Fruit fly (Drosophila melanogaster) whole organism, prepupa: Measurements from ENCODE around the gene CG5079.
A peak's percentile ranks its signal among the peaks of the same experiment; 100 is the strongest.

Source experiments
- Blimp-1 ChIP-seq: fragments of 200-800 bp; sonication (Bioruptor generic); optimal IDR thresholded peaks from 3 replicates; lab custom pipeline; 2017; ENCODE audit warnings: missing biosample characterization, missing genetic modification characterization, mild to moderate bottlenecking, moderate library complexity, missing genetic modification reagents
- CG10631 ChIP-seq: fragments of 200-800 bp; sonication (Bioruptor generic); optimal IDR thresholded peaks from 2 replicates; lab custom pipeline; 2016; ENCODE audit warnings: missing biosample characterization, missing genetic modification characterization
- CG10669 ChIP-seq: fragments of 200-800 bp; sonication (Bioruptor generic); optimal IDR thresholded peaks from 3 replicates; lab custom pipeline; 2018; ENCODE audit warnings: missing biosample characterization, mild to moderate bottlenecking, missing genetic modification characterization, moderate library complexity
- CG11294 ChIP-seq: fragments of 200-800 bp; sonication (Bioruptor generic); IDR thresholded peaks from 2 replicates; pipeline ENCODE4 v1.3.6; 2022; ENCODE audit warnings: missing biosample characterization, missing genetic modification characterization
- CG11902 ChIP-seq: fragments of 200-800 bp; sonication (Bioruptor generic); optimal IDR thresholded peaks from 3 replicates; lab custom pipeline; 2016; ENCODE audit warnings: missing biosample characterization, missing genetic modification characterization
- CG15336 ChIP-seq: fragments of 200-800 bp; sonication (Bioruptor generic); IDR thresholded peaks from 2 replicates; pipeline ENCODE4 v1.3.6; 2022; ENCODE audit warnings: missing biosample characterization, missing genetic modification characterization
- CG1621 ChIP-seq: fragments of 200-800 bp; sonication (Bioruptor generic); optimal IDR thresholded peaks from 3 replicates; lab custom pipeline; 2018; ENCODE audit warnings: missing biosample characterization, mild to moderate bottlenecking, missing genetic modification characterization
- CG16779 ChIP-seq: fragments of 200-800 bp; sonication (Bioruptor generic); optimal IDR thresholded peaks from 3 replicates; lab custom pipeline; 2017; ENCODE audit warnings: missing biosample characterization, mild to moderate bottlenecking, missing genetic modification characterization
- CG3032 ChIP-seq: fragments of 200-800 bp; optimal IDR thresholded peaks from 2 replicates; lab custom pipeline; 2019; ENCODE audit warnings: missing biosample characterization, mild to moderate bottlenecking, missing genetic modification characterization, moderate library complexity
- CG32006 ChIP-seq: fragments of 200-800 bp; sonication (Bioruptor generic); optimal IDR thresholded peaks from 3 replicates; lab custom pipeline; 2017; ENCODE audit warnings: missing biosample characterization, mild to moderate bottlenecking, missing genetic modification characterization
- CG34406 ChIP-seq: fragments of 200-800 bp; sonication (Bioruptor generic); optimal IDR thresholded peaks from 3 replicates; lab custom pipeline; 2016; ENCODE audit warnings: missing biosample characterization, missing genetic modification characterization
- CG3919 ChIP-seq: fragments of 200-800 bp; sonication (Bioruptor generic); optimal IDR thresholded peaks from 3 replicates; lab custom pipeline; 2016; ENCODE audit warnings: missing biosample characterization, missing genetic modification characterization
- CG6163 ChIP-seq: fragments of 200-800 bp; sonication (Bioruptor generic); IDR thresholded peaks from 3 replicates; pipeline ENCODE4 v1.3.6; 2022; ENCODE audit warnings: missing biosample characterization, missing genetic modification characterization
- CG6276 ChIP-seq: fragments of 200-800 bp; sonication (Bioruptor generic); optimal IDR thresholded peaks from 2 replicates; lab custom pipeline; 2017; ENCODE audit warnings: missing biosample characterization, mild to moderate bottlenecking, missing genetic modification characterization
- CG6808 ChIP-seq: fragments of 200-800 bp; sonication (Bioruptor generic); optimal IDR thresholded peaks from 3 replicates; lab custom pipeline; 2017; ENCODE audit warnings: missing biosample characterization, missing genetic modification characterization, mild to moderate bottlenecking, moderate library complexity, missing genetic modification reagents
- CG8319 ChIP-seq: fragments of 200-800 bp; sonication (Bioruptor generic); optimal IDR thresholded peaks from 3 replicates; lab custom pipeline; 2016; ENCODE audit warnings: missing biosample characterization, missing genetic modification characterization
- CG9139 ChIP-seq: fragments of 200-800 bp; sonication (Bioruptor generic); optimal IDR thresholded peaks from 3 replicates; lab custom pipeline; 2017; ENCODE audit warnings: missing biosample characterization, mild to moderate bottlenecking, missing genetic modification characterization
- Eip93F ChIP-seq: fragments of 200-800 bp; sonication (Bioruptor generic); optimal IDR thresholded peaks from 2 replicates; lab custom pipeline; 2016; ENCODE audit warnings: missing biosample characterization, mild to moderate bottlenecking, missing genetic modification characterization
- Ets96B ChIP-seq: fragments of 200-800 bp; optimal IDR thresholded peaks from 2 replicates; lab custom pipeline; 2019; ENCODE audit warnings: missing biosample characterization, mild to moderate bottlenecking, missing genetic modification characterization, moderate library complexity
- Gug ChIP-seq: fragments of 200-800 bp; sonication (Bioruptor generic); IDR thresholded peaks from 2 replicates; pipeline ENCODE4 v1.3.6; 2022; ENCODE audit warnings: missing biosample characterization, missing genetic modification characterization
- Hr38 ChIP-seq: sonication (Bioruptor generic); optimal IDR thresholded peaks from 2 replicates; lab custom pipeline; 2016; ENCODE audit warnings: missing biosample characterization, missing genetic modification characterization
- Met ChIP-seq: fragments of 200-800 bp; sonication (Bioruptor generic); optimal IDR thresholded peaks from 3 replicates; lab custom pipeline; 2016; ENCODE audit warnings: missing biosample characterization, missing genetic modification characterization
- OdsH ChIP-seq: fragments of 200-800 bp; sonication (Bioruptor generic); optimal IDR thresholded peaks from 3 replicates; lab custom pipeline; 2016; ENCODE audit warnings: missing biosample characterization, missing genetic modification characterization
- Sox102F ChIP-seq: fragments of 200-800 bp; sonication (Bioruptor generic); optimal IDR thresholded peaks from 2 replicates; lab custom pipeline; 2016; ENCODE audit warnings: missing biosample characterization, mild to moderate bottlenecking, missing genetic modification characterization
- Sox14 ChIP-seq: fragments of 200-800 bp; sonication (Bioruptor generic); optimal IDR thresholded peaks from 3 replicates; lab custom pipeline; 2016; ENCODE audit warnings: missing biosample characterization, missing genetic modification characterization
- achi ChIP-seq: fragments of 200-800 bp; sonication (Bioruptor generic); optimal IDR thresholded peaks from 3 replicates; lab custom pipeline; 2016; ENCODE audit warnings: missing biosample characterization, missing genetic modification characterization
- acj6 ChIP-seq: fragments of 200-800 bp; sonication (Bioruptor generic); optimal IDR thresholded peaks from 3 replicates; lab custom pipeline; 2016; ENCODE audit warnings: missing biosample characterization, missing genetic modification characterization
- cyc ChIP-seq: fragments of 200-800 bp; sonication (Bioruptor generic); optimal IDR thresholded peaks from 3 replicates; lab custom pipeline; 2016; ENCODE audit warnings: missing biosample characterization, missing genetic modification characterization
- dsx ChIP-seq: fragments of 200-800 bp; optimal IDR thresholded peaks from 3 replicates; lab custom pipeline; 2019; ENCODE audit warnings: missing biosample characterization, mild to moderate bottlenecking, missing genetic modification characterization, moderate library complexity; ENCODE audit not compliant: poor library complexity, severe bottlenecking
- eg ChIP-seq: fragments of 200-800 bp; sonication (Bioruptor generic); IDR thresholded peaks from 3 replicates; pipeline ENCODE4 v1.3.6; 2022; ENCODE audit warnings: missing biosample characterization, missing genetic modification characterization
- fkh ChIP-seq: fragments of 200-800 bp; sonication (Bioruptor generic); optimal IDR thresholded peaks from 3 replicates; lab custom pipeline; 2017; ENCODE audit warnings: missing biosample characterization, mild to moderate bottlenecking, missing genetic modification characterization, moderate library complexity
- salr ChIP-seq, 2 experiments: fragments of 200-800 bp; sonication (Bioruptor generic); optimal IDR thresholded peaks; 3 replicates each; lab custom pipeline; 2016 to 2018; ENCODE audit warnings: missing biosample characterization in 2 of 2, missing genetic modification characterization in 2 of 2, mild to moderate bottlenecking in 1 of 2
- spab ChIP-seq: fragments of 200-800 bp; sonication (Bioruptor generic); optimal IDR thresholded peaks from 2 replicates; lab custom pipeline; 2017; ENCODE audit warnings: missing biosample characterization, mild to moderate bottlenecking, missing genetic modification characterization, missing genetic modification reagents
- vri ChIP-seq: fragments of 200-800 bp; sonication (Bioruptor generic); optimal IDR thresholded peaks from 3 replicates; lab custom pipeline; 2016; ENCODE audit warnings: missing biosample characterization, mild to moderate bottlenecking, missing genetic modification characterization

Gene CG5079

dm6 chr3R:25647577-25648257 lies 34.3 kb downstream of the CG5079 start (continued):
- no peak for TF ChIP-seq Blimp-1
- peak; percentile 83 for TF ChIP-seq CG6163 (GFP tag; lab: Robert Waterston, UW)
- peak; percentile 16 for TF ChIP-seq cyc (GFP tag; lab: Kevin White, UChicago)
- no peak for TF ChIP-seq CG34406
- no peak for TF ChIP-seq Eip93F (GFP tag; lab: Kevin White, UChicago)
- TF ChIP-seq vri (GFP tag; lab: Kevin White, UChicago) = no peak
- peak; percentile 78; the same call in 2 of the 3 replicates for TF ChIP-seq eg
- TF ChIP-seq dsx (GFP tag; lab: Kevin White, UChicago) = peak; percentile 81
- TF ChIP-seq CG10631 (GFP tag; lab: Kevin White, UChicago) = no peak
- TF ChIP-seq CG8319 (GFP tag; lab: Kevin White, UChicago) = peak; percentile 43
- TF ChIP-seq CG3032 (tag; lab: Kevin White, UChicago) = peak; percentile 64
- peak; percentile 26 for TF ChIP-seq OdsH
- peak; percentile 19 for TF ChIP-seq CG16779 (tag; lab: Kevin White, UChicago)
- peak; percentile 72 for TF ChIP-seq fkh (GFP tag; lab: Kevin White, UChicago)
- peak; percentile 28 for TF ChIP-seq Sox102F (GFP tag; lab: Kevin White, UChicago)
- peak in 1 of 2 experiments; percentile 51 for TF ChIP-seq salr (GFP tag; optimal IDR thresholded peaks at IDR 0.05; lab: Kevin White, UChicago)

- TF ChIP-seq CG6276 = no peak
- TF ChIP-seq CG1621 (tag; lab: Kevin White, UChicago) = peak; percentile 38
- TF ChIP-seq CG16779 (tag; lab: Kevin White, UChicago) = no peak
- TF ChIP-seq achi = no peak
- TF ChIP-seq CG3032 (tag; lab: Kevin White, UChicago) = no peak
- TF ChIP-seq CG10631 (GFP tag; lab: Kevin White, UChicago) = no peak
- TF ChIP-seq dsx (GFP tag; lab: Kevin White, UChicago) = peak; percentile 63
- TF ChIP-seq Gug (GFP tag; lab: Robert Waterston, UW) = no peak
- no peak for TF ChIP-seq Met (GFP tag; lab: Kevin White, UChicago)
- TF ChIP-seq acj6 (GFP tag; lab: Kevin White, UChicago) = peak; percentile 28
- no peak for TF ChIP-seq Hr38 (GFP tag; lab: Kevin White, UChicago)
- TF ChIP-seq CG10669 (GFP tag; lab: Kevin White, UChicago) = peak; percentile 24
- no peak for TF ChIP-seq Sox14 (GFP tag; lab: Kevin White, UChicago)
- TF ChIP-seq, all 60 proteins: peak for 4
Measured at dm6 chr3R:25648258-25648606, 34.8 kb downstream of the CG5079 start.

- TF ChIP-seq CG10669 (GFP tag; lab: Kevin White, UChicago) (no peak), spab (no peak), CG1621 (tag; lab: Kevin White, UChicago) (no peak), CG3919 (no peak), CG15336 (GFP tag; lab: Robert Waterston, UW) (no peak), cyc (GFP tag; lab: Kevin White, UChicago) (no peak), CG11294 (GFP tag; lab: Robert Waterston, UW) (no peak), salr (GFP tag; optimal IDR thresholded peaks at IDR 0.05; lab: Kevin White, UChicago) (no peak), Eip93F (GFP tag; lab: Kevin White, UChicago) (no peak), CG32006 (GFP tag; lab: Kevin White, UChicago) (no peak), CG6808 (GFP tag; lab: Kevin White, UChicago) (no peak), eg (no peak), vri (GFP tag; lab: Kevin White, UChicago) (no peak), CG6163 (GFP tag; lab: Robert Waterston, UW) (no peak), CG11902 (no peak), Ets96B (tag; lab: Kevin White, UChicago) (no peak), CG8319 (GFP tag; lab: Kevin White, UChicago) (no peak), CG9139 (GFP tag; lab: Kevin White, UChicago) (no peak)
Measured at dm6 chr3R:25650417-25650816, 37.0 kb downstream of the CG5079 start.
